Fruit fly (Drosophila melanogaster): ENCODE results near the gene CG9667.

CG9667 gene

DNA sequence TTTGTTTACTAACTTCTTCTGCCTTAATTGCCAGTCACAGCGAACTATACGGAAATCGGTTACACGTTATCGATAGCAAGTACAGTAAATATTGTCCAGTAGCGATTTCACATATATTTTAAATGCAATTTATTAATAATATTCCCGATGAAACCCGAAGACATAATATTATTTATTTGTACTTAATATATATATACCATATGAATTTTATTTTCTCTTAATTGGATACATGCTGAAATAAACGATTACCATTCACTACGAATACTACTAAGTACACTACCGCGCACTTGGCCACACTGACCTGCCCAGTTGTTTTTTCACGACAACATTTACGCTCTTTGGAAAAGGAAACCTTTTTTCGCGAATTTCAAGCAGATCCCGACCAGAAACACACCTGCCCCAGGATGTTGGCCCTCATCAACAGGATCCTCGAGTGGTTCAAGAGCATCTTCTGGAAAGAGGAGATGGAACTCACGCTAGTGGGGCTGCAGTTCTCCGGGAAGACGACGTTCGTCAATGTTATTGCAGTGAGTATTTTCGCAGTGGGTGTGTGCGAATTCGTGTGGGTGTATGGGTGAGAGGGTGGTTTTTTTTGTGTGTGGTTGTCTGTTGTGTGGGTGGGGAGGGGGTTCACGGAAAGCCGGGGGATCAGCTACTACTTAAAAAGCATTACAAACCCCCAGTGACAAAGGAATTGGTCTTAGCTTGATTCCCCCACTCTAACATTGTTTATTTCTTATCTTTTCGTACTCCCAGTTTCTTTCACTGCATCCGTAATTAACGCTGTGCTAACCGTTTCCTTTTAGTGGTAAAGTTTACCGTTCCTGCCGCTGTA, at the start of gene CG9667, which contains the start of gene Arl8:
CG9667 (minus strand) TSS at position 42 of the 835 bp plus-strand sequence.
Arl8 (plus strand) TSS at position 290 of the 835 bp plus-strand sequence.
- peak; percentile 71 for TF ChIP-seq noc (tag; optimal IDR thresholded peaks at IDR 0.05)

DNA sequence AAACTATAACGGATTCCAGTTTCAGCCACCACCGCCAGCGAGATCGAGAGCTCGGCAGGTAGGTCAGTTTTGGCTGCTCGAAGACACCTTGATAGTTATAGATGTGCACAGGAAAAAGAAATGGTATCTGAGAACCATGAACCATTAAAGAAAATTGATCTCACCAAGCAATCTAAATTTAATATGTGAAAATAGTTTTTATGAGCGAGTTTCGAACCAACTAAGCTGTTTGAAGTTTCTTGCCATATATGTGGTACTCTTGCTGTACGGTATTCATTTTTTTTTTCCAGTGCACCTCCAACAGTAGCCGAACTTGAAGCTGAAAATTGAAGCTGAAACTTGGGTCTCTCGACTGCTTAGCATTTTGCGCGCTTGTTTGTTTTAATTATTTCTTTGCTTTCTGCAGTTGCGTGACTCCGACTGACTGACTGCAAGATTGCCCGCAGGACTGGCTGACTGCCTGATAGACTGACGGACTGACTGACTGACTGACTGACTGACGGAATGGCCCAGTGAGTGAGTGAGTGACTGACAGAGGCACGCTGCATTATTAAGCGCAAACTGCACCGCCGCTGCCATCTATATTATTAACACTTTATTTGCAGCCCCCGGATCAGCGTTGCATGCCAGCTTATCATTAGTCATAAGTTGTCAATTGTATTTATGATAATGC, 45.5 kb upstream of the CG9667 start:
- TF ChIP-seq noc (tag; optimal IDR thresholded peaks at IDR 0.05), result no peak

DNA sequence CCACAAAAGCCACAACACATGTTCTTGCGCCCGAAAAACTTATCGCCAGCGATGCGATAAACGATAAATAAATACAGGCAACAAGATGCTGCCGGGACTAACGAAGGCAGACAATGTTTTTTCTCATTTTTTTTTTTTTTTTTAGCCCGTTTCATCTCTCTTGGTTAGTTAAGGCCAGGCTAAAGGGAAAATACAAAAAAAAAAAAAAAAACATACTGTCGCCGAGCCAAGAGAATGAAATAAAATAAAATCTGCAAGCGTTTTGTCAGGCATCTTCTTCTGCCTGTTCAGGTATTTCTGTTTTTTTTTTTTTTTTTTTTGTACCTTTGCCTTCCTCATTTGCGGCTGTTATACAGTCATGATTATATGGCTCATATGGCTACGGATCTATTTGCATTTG, 38.7 kb upstream of the CG9667 start:
- TF ChIP-seq noc (tag; optimal IDR thresholded peaks at IDR 0.05), result no peak

- no peak for TF ChIP-seq noc (tag; optimal IDR thresholded peaks at IDR 0.05)
Observed at dm6 chr3R:8160056-8161017, 34.2 kb upstream of the CG9667 start.

DNA sequence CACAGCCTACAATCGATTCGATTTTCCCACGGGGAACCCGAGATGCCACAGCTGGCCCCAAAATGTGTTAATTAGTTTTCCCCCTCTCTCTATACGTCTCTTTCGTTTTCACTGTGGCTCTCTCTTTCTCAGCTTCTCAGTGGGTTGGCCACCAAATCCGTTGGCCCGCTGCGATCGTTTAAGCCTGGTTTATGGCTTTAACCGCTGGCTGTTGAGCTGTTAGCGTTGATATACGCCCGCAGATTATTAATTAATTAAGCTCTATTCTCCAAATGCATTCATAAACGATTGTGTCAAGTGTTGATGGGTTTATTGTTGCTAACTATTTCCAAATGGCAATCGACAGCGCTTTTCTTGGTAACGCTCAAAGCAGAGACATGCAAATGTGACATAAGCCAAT, 32.2 kb upstream of the CG9667 start:
- TF ChIP-seq noc (tag; optimal IDR thresholded peaks at IDR 0.05), result no peak

dm6 chr3R:8157247-8157646, 31.1 kb upstream of the CG9667 start:
- TF ChIP-seq noc (tag; optimal IDR thresholded peaks at IDR 0.05), result no peak

DNA sequence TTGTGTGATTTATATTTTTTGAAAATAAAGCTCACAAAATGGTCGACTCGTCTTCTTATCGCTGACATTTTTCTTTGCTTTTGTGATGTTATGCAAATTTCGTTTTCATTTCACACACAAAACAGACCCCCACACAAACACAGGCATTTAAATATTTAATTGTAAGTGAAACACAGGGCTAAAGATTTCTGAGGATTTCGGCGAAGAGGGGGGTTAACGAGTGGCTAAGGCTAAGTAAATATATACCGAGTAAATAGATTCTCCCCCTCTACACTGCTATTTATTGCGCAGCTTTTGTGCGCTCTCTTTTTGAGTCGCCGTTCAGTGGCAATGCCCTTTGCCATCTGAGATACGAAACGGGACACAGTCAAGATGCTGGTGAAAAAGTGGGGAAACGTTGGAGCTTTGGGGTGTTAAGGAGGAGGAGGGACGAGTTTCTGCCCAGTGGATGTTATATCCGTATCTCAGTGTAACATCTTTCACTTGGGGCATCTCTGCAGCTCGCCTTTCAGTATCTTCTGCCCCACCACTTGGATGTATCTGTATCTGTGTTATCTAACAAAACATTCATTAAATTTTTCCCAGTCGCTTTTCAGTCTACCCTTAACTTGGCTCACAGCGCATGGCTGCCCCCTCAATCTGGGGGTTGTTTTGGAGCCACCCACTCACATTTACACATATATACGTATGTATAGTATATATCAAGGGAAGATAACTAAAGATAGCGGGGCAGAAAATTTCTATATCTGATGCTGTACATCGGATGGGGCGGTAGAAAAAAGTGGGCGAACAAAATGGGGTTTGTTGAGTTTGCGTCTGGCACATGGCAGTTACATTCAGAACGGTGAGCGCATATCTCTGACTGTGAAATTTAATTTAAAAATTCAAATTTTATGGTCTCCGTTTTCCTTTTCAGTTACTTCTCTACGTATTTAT, 29.8 kb upstream of the CG9667 start:
- TF ChIP-seq noc (tag; optimal IDR thresholded peaks at IDR 0.05), result no peak

DNA sequence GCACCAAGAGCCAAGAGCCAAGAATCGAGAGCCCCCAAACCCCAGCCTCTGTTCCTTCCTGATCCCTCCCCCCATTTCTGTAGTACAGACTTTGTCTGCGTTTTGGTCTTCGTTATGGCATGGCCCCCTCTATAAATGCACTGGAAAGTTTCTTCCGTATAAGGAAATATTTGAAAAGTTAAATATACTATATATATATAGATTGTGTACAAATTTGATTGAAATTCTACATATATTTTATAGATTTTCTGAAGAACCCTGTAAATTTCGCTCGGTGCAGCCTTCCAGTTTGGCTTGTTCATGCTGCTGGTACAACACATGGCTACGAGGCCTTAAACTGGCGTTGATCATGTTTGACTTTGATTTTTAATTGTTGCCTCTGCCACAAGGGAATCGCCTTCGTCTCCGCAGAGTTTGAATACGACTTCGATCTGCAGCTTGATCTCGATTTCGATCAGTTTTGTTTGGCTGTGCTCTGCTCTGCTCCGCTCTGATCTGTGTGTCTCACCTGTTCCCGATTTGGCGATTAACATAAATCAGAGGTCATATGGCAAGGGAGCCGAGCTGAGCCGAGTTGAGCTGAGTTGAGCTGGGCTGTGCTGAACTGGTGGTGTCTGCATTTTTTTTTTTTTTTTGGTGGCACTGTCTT, 27.9 kb upstream of the CG9667 start:
- no peak for TF ChIP-seq noc (tag; optimal IDR thresholded peaks at IDR 0.05)

dm6 chr3R:8152578-8153191, 26.5 kb upstream of the CG9667 start:
- no peak for TF ChIP-seq noc (tag; optimal IDR thresholded peaks at IDR 0.05)

DNA sequence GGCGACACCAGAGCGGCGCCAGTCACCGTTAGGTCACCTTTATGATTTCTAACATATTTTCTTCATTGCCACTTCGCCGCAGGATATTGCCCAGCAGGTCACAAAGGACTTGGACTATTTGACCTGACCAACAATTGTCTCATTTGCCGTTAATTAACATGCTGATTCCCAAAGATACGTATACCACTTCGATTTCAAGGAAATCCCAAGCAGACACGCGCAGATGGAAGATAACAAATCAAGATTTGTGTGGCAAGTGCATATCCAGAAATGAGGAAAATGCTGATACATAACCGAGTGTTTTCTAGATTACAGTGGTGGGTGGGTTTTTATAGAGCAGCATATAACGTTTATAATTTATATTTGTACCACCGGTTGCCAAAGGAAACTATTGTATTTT, 25.0 kb upstream of the CG9667 start:
- TF ChIP-seq noc (tag; optimal IDR thresholded peaks at IDR 0.05), result no peak

DNA sequence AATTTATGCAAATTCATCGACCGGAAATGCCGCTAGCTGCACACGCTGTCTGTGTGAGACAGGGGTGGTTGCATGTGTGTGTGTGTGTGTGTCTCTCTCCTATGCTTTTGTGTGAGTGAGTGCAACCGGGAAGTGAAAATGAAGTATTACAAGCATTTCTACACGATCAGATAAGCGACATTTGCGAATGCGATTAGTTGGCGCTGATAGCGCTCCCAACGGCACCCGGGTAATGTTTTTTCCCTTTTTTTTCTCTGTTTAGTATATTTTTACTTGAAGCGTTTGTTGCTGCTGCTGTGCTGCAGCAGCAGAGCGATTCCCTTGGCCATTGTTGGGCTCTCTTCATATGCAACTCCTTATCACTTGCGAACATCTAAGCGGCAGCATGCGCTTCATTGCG, 23.8 kb upstream of the CG9667 start:
- TF ChIP-seq noc (tag; optimal IDR thresholded peaks at IDR 0.05), result no peak

DNA sequence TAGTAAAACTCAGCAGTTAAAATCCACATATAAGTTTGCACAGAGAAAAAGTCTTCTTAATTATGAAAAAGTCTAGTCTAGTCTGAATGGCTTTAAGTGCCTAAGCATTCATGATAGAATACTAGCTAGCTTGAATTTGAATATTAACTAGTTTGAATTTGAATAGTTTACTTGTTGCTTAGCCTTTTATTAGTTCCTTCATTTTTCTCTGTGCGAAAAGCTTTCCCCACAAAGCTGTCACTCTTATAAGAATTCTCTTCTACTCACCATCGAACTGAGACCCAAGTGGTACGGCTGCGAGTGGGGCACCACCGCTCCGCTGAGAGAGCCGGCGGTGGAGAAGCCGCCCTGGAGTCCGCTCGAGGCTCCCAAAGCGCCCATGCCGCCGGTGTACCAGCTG, 22.8 kb upstream of the CG9667 start:
- TF ChIP-seq noc (tag; optimal IDR thresholded peaks at IDR 0.05), result no peak

dm6 chr3R:8146892-8147384, 20.8 kb upstream of the CG9667 start:
- TF ChIP-seq noc (tag; optimal IDR thresholded peaks at IDR 0.05), result no peak

DNA sequence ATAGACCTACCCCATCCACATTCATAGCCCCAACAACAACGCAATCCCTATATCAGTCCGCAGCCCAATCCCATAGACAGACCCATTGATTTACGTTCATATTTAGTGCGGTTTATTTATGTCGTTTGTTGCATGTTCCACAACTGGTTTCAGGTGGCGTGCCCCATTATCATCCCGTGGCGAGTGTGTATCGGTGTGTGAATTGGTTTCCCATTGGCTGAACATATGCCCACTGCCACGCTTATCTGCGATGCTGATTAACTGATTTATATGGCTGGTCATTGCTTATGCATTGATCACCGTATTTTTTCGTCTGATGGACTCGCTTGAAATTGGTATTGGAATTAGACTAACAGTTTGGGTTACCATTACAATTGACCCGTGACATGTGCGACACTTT, 19.6 kb upstream of the CG9667 start:
- TF ChIP-seq noc (tag; optimal IDR thresholded peaks at IDR 0.05), result no peak

Measured in whole organism, larva.